Fruit fly (Drosophila melanogaster) S2 (cell line): Measurements from ENCODE around the gene Pde11.

Source experiments
- CG8478 ChIP-seq: fragments of >200 bp; optimal IDR thresholded peaks from 2 replicates; lab custom pipeline; 2018
- CTCF ChIP-seq, 2 experiments: fragments of >200 bp; optimal IDR thresholded peaks; 2 replicates each; lab custom pipeline; 2018

Gene Pde11

DNA sequence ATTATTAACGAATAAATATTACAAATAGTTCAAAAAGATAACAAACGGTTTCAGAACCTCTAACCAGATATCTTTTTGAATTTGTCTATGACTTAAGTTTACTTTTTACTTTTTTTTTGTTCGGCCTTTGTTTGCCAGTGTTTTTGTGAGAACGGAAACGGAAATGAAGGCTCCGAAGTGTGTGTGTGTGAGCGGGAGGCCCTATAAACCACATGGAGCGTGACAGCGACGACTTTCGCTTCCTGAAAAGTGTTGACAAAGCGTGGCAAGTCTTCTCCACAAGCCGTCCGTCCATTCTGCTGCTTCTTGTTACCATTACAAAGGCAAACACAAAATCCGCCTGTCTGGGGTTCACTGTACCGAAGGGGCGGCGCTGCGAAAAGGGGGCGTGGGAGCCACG lies 25.7 kb downstream of the Pde11 start:
- TF ChIP-seq CG8478 (lab: Kevin White, UChicago) = no peak
- no peak for TF ChIP-seq CTCF (optimal IDR thresholded peaks at IDR 0.05; lab: Kevin White, UChicago)

DNA sequence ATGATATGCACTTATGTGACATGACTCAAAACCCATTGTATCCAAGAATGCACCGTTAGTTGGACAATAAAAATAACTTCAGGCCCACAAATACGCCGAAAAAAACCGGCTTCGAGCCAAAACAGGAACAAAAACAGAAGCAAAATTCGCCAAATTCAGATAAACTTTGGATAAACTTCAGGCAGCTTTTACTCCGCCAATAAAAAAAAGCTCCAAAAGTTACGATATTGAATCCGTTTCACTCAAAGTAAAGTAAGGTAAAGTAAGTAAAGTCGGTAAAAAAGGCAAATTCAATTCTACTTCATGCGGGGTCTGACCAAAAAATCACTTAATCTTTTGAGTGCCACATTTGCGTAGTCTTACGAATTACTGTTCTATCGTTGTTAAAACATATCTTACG lies 26.2 kb downstream of the Pde11 start:
- TF ChIP-seq CG8478 (lab: Kevin White, UChicago) (no peak), CTCF (optimal IDR thresholded peaks at IDR 0.05; lab: Kevin White, UChicago) (no peak)

DNA sequence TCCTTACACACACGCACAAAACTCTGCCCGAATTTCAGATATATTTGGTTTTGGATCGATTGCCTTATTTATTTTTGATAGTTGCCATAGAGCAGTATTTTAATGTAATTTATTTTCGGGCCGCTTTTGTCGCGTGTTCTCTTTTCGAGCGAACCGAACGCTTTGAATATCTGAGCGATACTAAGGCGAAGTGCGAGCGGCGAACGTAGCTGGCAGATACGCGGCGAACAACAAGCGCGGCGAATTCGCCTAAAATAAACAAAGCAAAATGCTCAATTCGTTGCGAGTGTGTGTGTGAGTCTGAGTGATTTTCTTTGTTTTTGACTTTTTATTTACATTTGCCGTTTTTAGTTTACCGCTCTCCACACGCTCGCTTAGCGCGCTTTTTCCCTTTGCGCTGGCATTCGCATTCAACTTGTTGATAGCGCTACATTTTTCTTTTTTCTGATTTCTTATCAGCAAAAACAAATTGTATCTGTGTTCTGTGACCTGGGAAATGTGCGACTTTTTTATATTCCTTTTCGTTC lies 27.1 kb downstream of the Pde11 start:
- TF ChIP-seq CG8478 (lab: Kevin White, UChicago) = no peak

DNA sequence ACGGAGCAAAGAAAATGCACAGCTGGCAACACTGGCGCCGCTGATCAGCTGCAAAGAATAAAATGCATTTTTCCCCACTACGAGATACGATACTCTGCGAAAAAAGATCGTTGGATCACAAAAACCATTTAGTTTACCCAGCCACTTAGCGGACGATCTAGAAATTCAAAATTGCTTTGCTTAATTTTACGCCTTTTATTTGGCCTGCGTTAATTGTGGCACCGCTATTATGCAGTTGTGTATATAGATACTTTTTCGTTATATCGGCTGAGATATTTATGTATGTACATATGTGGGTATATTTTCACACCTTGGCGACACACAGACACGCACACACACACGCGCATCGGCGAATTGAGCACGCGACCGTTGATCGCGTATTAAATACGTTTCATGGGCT lies 27.6 kb downstream of the Pde11 start:
- no peak for TF ChIP-seq CTCF (optimal IDR thresholded peaks at IDR 0.05; lab: Kevin White, UChicago)
- no peak for TF ChIP-seq CG8478 (lab: Kevin White, UChicago)

DNA sequence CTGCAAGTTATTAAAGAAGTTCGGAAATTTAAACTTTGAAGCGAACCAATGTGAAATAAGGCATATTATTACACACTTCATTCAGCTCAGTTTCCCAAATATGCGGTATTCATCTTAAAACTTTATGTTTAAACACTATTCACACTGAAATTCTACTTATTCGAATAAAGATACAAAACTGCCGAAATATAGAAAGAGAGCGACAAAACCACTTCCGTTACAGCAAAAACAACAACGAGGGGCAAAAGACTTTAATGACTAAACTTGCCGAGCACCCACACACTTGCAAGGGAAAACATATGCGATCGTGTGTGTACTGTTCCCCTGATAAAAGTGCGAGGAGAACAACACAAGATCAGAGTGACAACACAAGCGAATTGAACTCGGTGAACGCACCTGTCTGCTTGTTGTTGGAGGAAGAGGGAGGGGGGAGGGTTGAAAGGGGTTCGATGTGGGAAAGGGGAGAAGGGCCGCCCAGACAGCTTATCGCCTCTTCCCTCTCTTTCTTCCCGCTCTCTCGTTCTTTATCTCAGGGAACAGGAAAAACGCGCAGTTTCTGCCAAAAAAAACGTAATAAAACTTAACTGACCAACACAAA lies 28.5 kb downstream of the Pde11 start:
- TF ChIP-seq CG8478 (lab: Kevin White, UChicago) = no peak
- TF ChIP-seq CTCF (optimal IDR thresholded peaks at IDR 0.05; lab: Kevin White, UChicago) = no peak

dm6 chr2L:18561018-18561417 lies 29.1 kb downstream of the Pde11 start:
- TF ChIP-seq CG8478 (lab: Kevin White, UChicago) (no peak), CTCF (optimal IDR thresholded peaks at IDR 0.05; lab: Kevin White, UChicago) (no peak)

DNA sequence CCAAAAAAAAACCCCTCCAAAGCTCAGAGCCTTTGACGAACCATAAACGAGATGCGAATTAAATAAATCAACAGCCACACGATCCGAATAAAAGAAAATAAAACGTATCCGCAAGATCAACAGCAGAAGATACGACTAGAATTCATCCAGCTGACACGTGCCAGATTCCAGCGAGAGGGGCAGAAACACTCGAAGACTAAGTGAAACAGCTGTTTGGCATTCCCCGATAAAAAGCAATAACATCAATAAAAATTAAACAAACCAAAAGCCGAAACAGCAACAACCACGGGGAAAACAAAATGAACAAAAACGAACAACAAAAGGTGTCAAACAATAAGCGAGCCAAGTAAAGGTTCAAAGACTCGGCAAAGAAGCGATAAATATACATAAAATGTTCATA lies 31.1 kb downstream of the Pde11 start:
- TF ChIP-seq CTCF (optimal IDR thresholded peaks at IDR 0.05; lab: Kevin White, UChicago) (no peak), CG8478 (lab: Kevin White, UChicago) (no peak)

DNA sequence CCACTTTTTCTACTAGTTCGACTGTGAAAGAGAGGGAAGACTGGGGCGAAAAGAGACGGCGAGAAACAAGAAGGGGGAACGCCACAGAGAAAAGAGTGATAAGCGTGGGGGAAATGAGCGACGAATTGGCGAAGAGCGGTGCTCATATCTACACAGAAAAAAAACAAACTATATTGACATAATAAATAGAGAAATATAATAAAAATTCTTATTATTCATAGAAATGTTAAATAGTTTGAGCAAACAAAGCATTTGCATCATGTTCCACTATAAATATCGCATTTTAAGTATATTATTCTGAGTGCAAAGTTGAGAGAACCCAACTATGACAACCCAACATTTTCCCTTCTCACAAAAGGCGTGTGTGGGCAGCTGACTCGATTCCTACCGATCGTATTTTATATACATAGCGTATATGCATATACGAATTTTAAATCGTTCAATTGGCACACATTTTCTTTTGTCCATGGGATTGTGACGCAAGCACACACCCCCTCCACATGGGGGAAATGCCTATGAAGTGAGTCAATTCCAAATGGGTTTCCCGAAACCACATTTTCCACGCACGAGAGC lies 32.1 kb downstream of the Pde11 start:
- TF ChIP-seq CTCF (optimal IDR thresholded peaks at IDR 0.05; lab: Kevin White, UChicago) (no peak), CG8478 (lab: Kevin White, UChicago) (no peak)

DNA sequence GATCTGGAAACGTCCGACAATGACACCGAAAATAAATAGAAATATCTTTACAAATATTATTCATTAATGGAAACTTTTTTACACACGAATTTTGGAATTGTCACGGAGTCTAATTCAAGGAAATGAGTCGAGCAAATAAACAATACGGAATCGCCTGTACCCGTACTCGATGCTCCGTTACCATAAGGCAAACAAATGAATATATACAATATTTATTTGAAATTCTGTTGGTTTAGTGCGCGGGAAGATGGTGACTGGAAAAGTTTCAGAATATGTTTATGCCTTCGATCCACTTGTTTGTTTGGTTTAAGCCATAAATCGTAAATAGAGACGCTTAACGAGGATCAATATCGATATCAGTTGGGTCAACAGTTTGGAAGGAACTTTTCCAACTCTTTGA lies 33.8 kb downstream of the Pde11 start:
- TF ChIP-seq CTCF (optimal IDR thresholded peaks at IDR 0.05; lab: Kevin White, UChicago) = no peak
- TF ChIP-seq CG8478 (lab: Kevin White, UChicago) = no peak

dm6 chr2L:18554205-18554604 lies 35.9 kb downstream of the Pde11 start:
- TF ChIP-seq CG8478 (lab: Kevin White, UChicago) (no peak), CTCF (optimal IDR thresholded peaks at IDR 0.05; lab: Kevin White, UChicago) (no peak)

DNA sequence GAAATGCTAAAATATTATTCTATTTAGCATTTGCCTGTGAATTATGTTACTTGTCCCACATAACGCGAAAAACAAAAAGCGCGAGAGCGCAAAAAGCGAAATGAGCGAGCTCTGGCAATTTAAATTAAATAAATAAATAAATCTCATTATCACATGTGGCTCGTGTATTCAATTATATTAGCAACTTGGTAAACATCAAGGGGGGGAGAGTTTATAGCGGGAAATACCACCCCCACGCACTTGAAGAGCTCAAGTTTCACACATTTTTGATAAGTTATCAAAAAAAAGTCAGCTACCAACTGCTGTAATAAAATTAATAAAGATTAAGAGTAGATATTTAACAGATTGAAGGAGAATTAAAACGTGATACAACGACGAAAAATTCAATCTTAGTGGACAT lies 40.7 kb downstream of the Pde11 start:
- TF ChIP-seq CG8478 (lab: Kevin White, UChicago) (no peak), CTCF (optimal IDR thresholded peaks at IDR 0.05; lab: Kevin White, UChicago) (no peak)

- TF ChIP-seq CTCF (optimal IDR thresholded peaks at IDR 0.05; lab: Kevin White, UChicago) = no peak
- no peak for TF ChIP-seq CG8478 (lab: Kevin White, UChicago)
These were observed 41.4 kb downstream of the Pde11 start for dm6 chr2L:18548753-18549152.

dm6 chr2L:18546426-18546825 lies 43.7 kb downstream of the Pde11 start:
- TF ChIP-seq CG8478 (lab: Kevin White, UChicago) (no peak), CTCF (optimal IDR thresholded peaks at IDR 0.05; lab: Kevin White, UChicago) (no peak)

dm6 chr2L:18526005-18526404 lies 64.1 kb downstream of the Pde11 start:
- TF ChIP-seq CTCF (optimal IDR thresholded peaks at IDR 0.05; lab: Kevin White, UChicago) (no peak), CG8478 (lab: Kevin White, UChicago) (no peak)

DNA sequence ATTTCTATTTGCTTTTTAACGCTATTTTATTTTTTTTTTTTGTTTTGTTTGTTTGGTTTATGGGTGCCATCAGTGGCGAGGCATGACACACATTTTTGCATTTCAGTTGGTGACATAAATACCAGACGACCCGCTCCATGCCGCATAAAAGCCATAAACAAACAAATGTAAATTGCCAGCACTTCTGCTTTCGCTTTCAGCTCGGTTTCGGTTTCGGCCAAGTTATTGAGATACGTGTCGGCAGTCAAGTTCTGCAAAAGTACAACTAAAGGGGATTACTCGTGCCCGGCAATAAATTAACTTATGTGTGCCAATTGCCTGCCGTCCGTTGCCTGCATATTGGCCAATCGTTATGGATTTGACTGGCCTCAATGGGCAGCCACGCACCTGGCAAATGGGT lies 65.2 kb downstream of the Pde11 start:
- no peak for TF ChIP-seq CTCF (optimal IDR thresholded peaks at IDR 0.05; lab: Kevin White, UChicago)
- no peak for TF ChIP-seq CG8478 (lab: Kevin White, UChicago)

- TF ChIP-seq CTCF (optimal IDR thresholded peaks at IDR 0.05; lab: Kevin White, UChicago) = no peak
- no peak for TF ChIP-seq CG8478 (lab: Kevin White, UChicago)
These were observed 67.1 kb downstream of the Pde11 start for dm6 chr2L:18523003-18523402.
